Worm (Caenorhabditis elegans) whole organism, young adult: ENCODE data around the gene C23H3.2.

Source experiments
- B0019.2 ChIP-seq: fragments of 200-800 bp; sonication (Bioruptor generic); conservative IDR thresholded peaks from 2 replicates; pipeline ENCODE4 v1.3.6; 2022; ENCODE audit warnings: missing genetic modification reagents, missing genetic modification characterization, missing compliant biosample characterization
- B0035.1 ChIP-seq: sonication (generic microtip); optimal IDR thresholded peaks from 2 replicates; lab custom pipeline; 2016; ENCODE audit warnings: missing genetic modification characterization, mild to moderate bottlenecking, missing compliant biosample characterization, missing genotype, missing genetic modification reagents
- B0336.3 ChIP-seq: fragments of 200-800 bp; sonication (Bioruptor generic); IDR thresholded peaks from 2 replicates; pipeline ENCODE4 v1.3.6; 2022; ENCODE audit warnings: missing genetic modification characterization, missing compliant biosample characterization
- F10E7.11 ChIP-seq: sonication (generic microtip); optimal IDR thresholded peaks from 2 replicates; lab custom pipeline; 2017; ENCODE audit warnings: mild to moderate bottlenecking, missing genetic modification characterization, moderate library complexity, missing compliant biosample characterization
- F22D6.2 ChIP-seq: sonication (generic microtip); optimal IDR thresholded peaks from 2 replicates; lab custom pipeline; 2016; ENCODE audit warnings: mild to moderate bottlenecking, missing genetic modification characterization, missing compliant biosample characterization
- F23B12.7 ChIP-seq: sonication (generic microtip); optimal IDR thresholded peaks from 2 replicates; lab custom pipeline; 2017; ENCODE audit warnings: missing genetic modification characterization, mild to moderate bottlenecking, missing compliant biosample characterization, antibody characterized with exemption, moderate library complexity; ENCODE audit not compliant: insufficient read depth
- F33H1.4 ChIP-seq: fragments of 200-800 bp; sonication (Bioruptor generic); IDR thresholded peaks from 2 replicates; pipeline ENCODE4 v1.3.6; 2022; ENCODE audit warnings: missing genetic modification reagents, missing genetic modification characterization, missing compliant biosample characterization
- F39B2.1 ChIP-seq: fragments of 200-800 bp; sonication (Bioruptor generic); IDR thresholded peaks from 2 replicates; pipeline ENCODE4 v1.3.6; 2022; ENCODE audit warnings: missing genetic modification reagents, missing genetic modification characterization, missing compliant biosample characterization
- F49E8.2 ChIP-seq: sonication (generic microtip); optimal IDR thresholded peaks from 3 replicates; lab custom pipeline; 2017; ENCODE audit warnings: missing genetic modification characterization, mild to moderate bottlenecking, missing compliant biosample characterization, antibody characterized with exemption, moderate library complexity; ENCODE audit not compliant: insufficient read depth
- F57A8.1 ChIP-seq: fragments of 200-800 bp; sonication (Bioruptor generic); optimal IDR thresholded peaks from 2 replicates; lab custom pipeline; 2018; ENCODE audit warnings: mild to moderate bottlenecking, missing genetic modification characterization, moderate library complexity, missing compliant biosample characterization
- K12H6.12 ChIP-seq: fragments of 200-800 bp; sonication (Bioruptor generic); optimal IDR thresholded peaks from 2 replicates; lab custom pipeline; 2018; ENCODE audit warnings: mild to moderate bottlenecking, missing genetic modification characterization, missing compliant biosample characterization
- Y53F4B.3 ChIP-seq: fragments of 200-800 bp; sonication (Bioruptor generic); IDR thresholded peaks from 2 replicates; pipeline ENCODE4 v1.3.6; 2022; ENCODE audit warnings: missing genetic modification reagents, missing genetic modification characterization, missing compliant biosample characterization
- Y53G8AR.9 ChIP-seq: fragments of 200-800 bp; sonication (Bioruptor generic); conservative IDR thresholded peaks from 2 replicates; pipeline ENCODE4 v1.3.6; 2022; ENCODE audit warnings: missing genetic modification reagents, missing genetic modification characterization, missing compliant biosample characterization
- Y56A3A.18 ChIP-seq: fragments of 200-800 bp; sonication (Bioruptor generic); IDR thresholded peaks from 2 replicates; pipeline ENCODE4 v1.3.6; 2022; ENCODE audit warnings: missing genetic modification reagents, missing genetic modification characterization, missing compliant biosample characterization
- Y67H2A.10 ChIP-seq: fragments of 200-800 bp; sonication (Bioruptor generic); conservative IDR thresholded peaks from 2 replicates; pipeline ENCODE4 v1.3.6; 2022; ENCODE audit warnings: missing genetic modification reagents, missing genetic modification characterization, missing compliant biosample characterization
- ZK185.1 ChIP-seq: sonication (generic microtip); optimal IDR thresholded peaks from 2 replicates; lab custom pipeline; 2016; ENCODE audit warnings: mild to moderate bottlenecking, missing genetic modification characterization, missing compliant biosample characterization; ENCODE audit not compliant: poor library complexity, severe bottlenecking
- ama-1 ChIP-seq, 3 experiments: fragments of 150-350 bp in 1 of 3; sonication (generic microtip) in 2 of 3; optimal IDR thresholded peaks; 2 replicates each; lab custom pipeline; 2014 to 2018; ENCODE audit warnings: missing biosample characterization in 2 of 3, missing genetic modification characterization in 2 of 3, missing genetic modification reagents in 2 of 3
- ceh-27 ChIP-seq: fragments of 200-800 bp; sonication (Bioruptor generic); optimal IDR thresholded peaks from 2 replicates; lab custom pipeline; 2018; ENCODE audit warnings: mild to moderate bottlenecking, missing genetic modification characterization, moderate library complexity, missing compliant biosample characterization
- chd-7 ChIP-seq: sonication (generic microtip); optimal IDR thresholded peaks from 2 replicates; lab custom pipeline; 2016; ENCODE audit warnings: mild to moderate bottlenecking, missing genetic modification characterization, moderate library complexity, missing compliant biosample characterization
- dox-1 ChIP-seq: fragments of 200-800 bp; sonication (Bioruptor generic); IDR thresholded peaks from 2 replicates; pipeline ENCODE4 v1.3.6; 2022; ENCODE audit warnings: missing genetic modification reagents, missing genetic modification characterization, missing compliant biosample characterization
- dpl-1 ChIP-seq: fragments of 150-350 bp; optimal IDR thresholded peaks from 2 replicates; lab custom pipeline; 2014; ENCODE audit warnings: missing biosample characterization, missing genetic modification reagents, missing genetic modification characterization
- egrh-3 ChIP-seq: fragments of 200-800 bp; sonication (Bioruptor generic); IDR thresholded peaks from 2 replicates; pipeline ENCODE4 v1.3.6; 2022; ENCODE audit warnings: missing genetic modification reagents, missing genetic modification characterization, missing compliant biosample characterization
- hlh-12 ChIP-seq: sonication (generic microtip); optimal IDR thresholded peaks from 2 replicates; lab custom pipeline; 2016; ENCODE audit warnings: missing genetic modification characterization, missing compliant biosample characterization
- let-607 ChIP-seq, 2 experiments: fragments of 200-800 bp in 1 of 2; sonication (Bioruptor generic) in 1 of 2; sonication (generic microtip) in 1 of 2; optimal IDR thresholded peaks; 2 replicates each; lab custom pipeline; 2016 to 2018; ENCODE audit warnings: mild to moderate bottlenecking in 2 of 2, missing compliant biosample characterization in 2 of 2, missing genetic modification characterization in 2 of 2, moderate library complexity in 2 of 2, missing genotype in 1 of 2
- lsl-1 ChIP-seq: fragments of 200-800 bp; sonication (Bioruptor generic); optimal IDR thresholded peaks from 2 replicates; lab custom pipeline; 2018; ENCODE audit warnings: mild to moderate bottlenecking, missing genetic modification characterization, moderate library complexity, missing compliant biosample characterization
- lsy-27 ChIP-seq: sonication (generic microtip); optimal IDR thresholded peaks from 2 replicates; lab custom pipeline; 2017; ENCODE audit warnings: missing genetic modification characterization, mild to moderate bottlenecking, missing compliant biosample characterization, antibody characterized with exemption, missing genotype, borderline replicate concordance; ENCODE audit not compliant: insufficient read depth
- madf-3 ChIP-seq: fragments of 200-800 bp; sonication (Bioruptor generic); IDR thresholded peaks from 2 replicates; pipeline ENCODE4 v1.3.6; 2022; ENCODE audit warnings: missing genetic modification reagents, missing genetic modification characterization, missing compliant biosample characterization
- madf-6 ChIP-seq: fragments of 200-800 bp; sonication (Bioruptor generic); IDR thresholded peaks from 2 replicates; pipeline ENCODE4 v1.3.6; 2022; ENCODE audit warnings: missing genetic modification reagents, missing genetic modification characterization, missing compliant biosample characterization
- mel-28 ChIP-seq: sonication (generic microtip); optimal IDR thresholded peaks from 2 replicates; lab custom pipeline; 2016; ENCODE audit warnings: borderline replicate concordance, mild to moderate bottlenecking, missing genetic modification characterization, missing compliant biosample characterization
- nhr-120 ChIP-seq: fragments of 200-800 bp; sonication (Bioruptor generic); IDR thresholded peaks from 2 replicates; pipeline ENCODE4 v1.3.6; 2022; ENCODE audit warnings: missing genetic modification characterization, missing compliant biosample characterization
- nhr-179 ChIP-seq: sonication (generic microtip); optimal IDR thresholded peaks from 2 replicates; lab custom pipeline; 2016; ENCODE audit warnings: mild to moderate bottlenecking, missing genetic modification characterization, missing compliant biosample characterization
- nhr-27 ChIP-seq: fragments of 200-800 bp; sonication (Bioruptor generic); optimal IDR thresholded peaks from 2 replicates; lab custom pipeline; 2018; ENCODE audit warnings: mild to moderate bottlenecking, missing genetic modification characterization, moderate library complexity, missing compliant biosample characterization
- nhr-90 ChIP-seq: sonication (generic microtip); optimal IDR thresholded peaks from 2 replicates; lab custom pipeline; 2016; ENCODE audit warnings: missing genotype, mild to moderate bottlenecking, missing genetic modification characterization, missing compliant biosample characterization
- rcor-1 ChIP-seq: fragments of 200-800 bp; sonication (Bioruptor generic); IDR thresholded peaks from 2 replicates; pipeline ENCODE4 v1.3.6; 2022; ENCODE audit warnings: missing genetic modification reagents, missing genetic modification characterization, missing compliant biosample characterization
- rpc-1 ChIP-seq, 2 experiments: fragments of 150-350 bp in 1 of 2; sonication (generic microtip) in 1 of 2; optimal IDR thresholded peaks; 2 replicates each; lab custom pipeline; 2014 to 2018; ENCODE audit warnings: missing biosample characterization in 1 of 2, missing genetic modification characterization in 1 of 2, missing genetic modification reagents in 1 of 2, missing genotype in 1 of 2
- snpc-1.3 ChIP-seq: sonication (generic microtip); optimal IDR thresholded peaks from 2 replicates; lab custom pipeline; 2017; ENCODE audit warnings: missing genetic modification characterization, mild to moderate bottlenecking, missing compliant biosample characterization, antibody characterized with exemption, moderate library complexity, missing genotype, missing genetic modification reagents; ENCODE audit not compliant: insufficient read depth
- somi-1 ChIP-seq: fragments of 200-800 bp; sonication (Bioruptor generic); optimal IDR thresholded peaks from 2 replicates; lab custom pipeline; 2018; ENCODE audit warnings: mild to moderate bottlenecking, missing genetic modification characterization, missing compliant biosample characterization
- tbx-9 ChIP-seq: sonication (generic microtip); optimal IDR thresholded peaks from 2 replicates; lab custom pipeline; 2016; ENCODE audit warnings: borderline replicate concordance, missing genetic modification characterization, inconsistent platforms, missing compliant biosample characterization
- zim-3 ChIP-seq: sonication (generic microtip); optimal IDR thresholded peaks from 2 replicates; lab custom pipeline; 2017; ENCODE audit warnings: mild to moderate bottlenecking, missing genetic modification characterization, moderate library complexity, missing compliant biosample characterization
- ztf-26 ChIP-seq: sonication (generic microtip); optimal IDR thresholded peaks from 2 replicates; lab custom pipeline; 2017; ENCODE audit warnings: missing genetic modification characterization, missing compliant biosample characterization

The C23H3.2 gene

DNA sequence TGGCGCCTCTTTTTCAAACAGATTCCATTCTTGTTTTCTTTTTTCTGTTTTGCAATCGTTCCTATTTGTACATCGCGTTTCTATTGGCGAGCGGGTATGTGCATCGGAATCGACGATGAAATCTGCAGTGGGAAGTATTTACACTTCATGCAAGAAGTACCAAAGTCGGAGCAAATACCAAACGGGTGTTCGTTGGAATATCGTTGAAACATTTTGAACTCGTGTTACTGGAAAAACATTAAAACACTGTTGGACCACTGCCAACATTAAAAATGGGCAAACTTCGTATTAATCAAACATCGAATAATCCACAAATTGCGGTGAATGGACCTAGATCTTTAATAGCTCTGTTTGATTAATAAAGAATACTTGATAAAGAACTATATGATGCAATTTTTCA, 18.1 kb downstream of the C23H3.2 start, which contains the start of gene C23H3.9:
Gene C23H3.9, minus strand, starts transcription at position 101 of the 400 bp plus-strand sequence.
- TF ChIP-seq B0035.1 (tag; lab: Kevin White, UChicago) (no peak), mel-28 (no peak), lsy-27 (tag; lab: Kevin White, UChicago) (no peak), B0336.3 (GFP tag; lab: Robert Waterston, UW) (no peak), hlh-12 (no peak), lsl-1 (no peak), egrh-3 (no peak), Y53F4B.3 (GFP tag; lab: Robert Waterston, UW) (no peak), madf-6 (GFP tag; lab: Robert Waterston, UW) (no peak), snpc-1.3 (no peak), F57A8.1 (GFP tag; lab: Kevin White, UChicago) (no peak), F49E8.2 (no peak), ZK185.1 (tag; lab: Kevin White, UChicago) (no peak)

DNA sequence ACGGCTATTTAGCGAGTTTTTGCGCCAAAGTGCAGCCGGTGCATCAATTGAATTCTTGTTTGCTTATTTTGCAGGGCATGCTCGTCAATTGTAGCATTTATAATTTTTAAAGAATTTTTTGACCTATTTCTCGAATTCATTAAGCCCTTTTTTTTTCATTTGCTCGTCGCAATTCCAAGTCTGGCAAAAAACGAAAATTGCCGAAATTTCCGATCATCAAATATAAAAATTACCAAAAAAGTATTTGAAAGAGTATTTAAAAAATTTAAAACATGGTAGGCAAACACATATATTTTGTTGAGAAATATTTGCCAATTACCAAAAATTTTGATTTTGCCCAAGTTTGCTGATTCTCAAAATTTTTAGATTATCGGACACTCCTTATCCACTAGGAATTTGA, 23.0 kb downstream of the C23H3.2 start, which contains the start of gene C50D2.6:
Gene C50D2.6, plus strand, starts transcription at position 301 of the 400 bp plus-strand sequence.
- no peak for TF ChIP-seq let-607 (tag; optimal IDR thresholded peaks at IDR 0.05; lab: Kevin White, UChicago)
- no peak for TF ChIP-seq zim-3
- TF ChIP-seq ztf-26 (tag; lab: Kevin White, UChicago): no peak
- TF ChIP-seq rcor-1: no peak
- TF ChIP-seq rpc-1 (optimal IDR thresholded peaks at IDR 0.05; lab: Kevin White, UChicago): no peak
- TF ChIP-seq rpc-1 (tag; optimal IDR thresholded peaks at IDR 0.05; lab: Kevin White, UChicago): no peak
- no peak for TF ChIP-seq nhr-27
- no peak for TF ChIP-seq somi-1 (GFP tag; lab: Kevin White, UChicago)
- TF ChIP-seq F49E8.2: no peak
- TF ChIP-seq Y56A3A.18 (GFP tag; lab: Robert Waterston, UW): no peak
- no peak for TF ChIP-seq B0019.2 (GFP tag; lab: Robert Waterston, UW)
- no peak for TF ChIP-seq dox-1
- no peak for TF ChIP-seq nhr-120 (GFP tag; lab: Robert Waterston, UW)
- TF ChIP-seq lsy-27 (tag; lab: Kevin White, UChicago): no peak
- no peak for TF ChIP-seq madf-3 (GFP tag; lab: Robert Waterston, UW)
- TF ChIP-seq Y67H2A.10 (GFP tag; lab: Robert Waterston, UW): no peak
- TF ChIP-seq, all 124 proteins: peak for 0

DNA sequence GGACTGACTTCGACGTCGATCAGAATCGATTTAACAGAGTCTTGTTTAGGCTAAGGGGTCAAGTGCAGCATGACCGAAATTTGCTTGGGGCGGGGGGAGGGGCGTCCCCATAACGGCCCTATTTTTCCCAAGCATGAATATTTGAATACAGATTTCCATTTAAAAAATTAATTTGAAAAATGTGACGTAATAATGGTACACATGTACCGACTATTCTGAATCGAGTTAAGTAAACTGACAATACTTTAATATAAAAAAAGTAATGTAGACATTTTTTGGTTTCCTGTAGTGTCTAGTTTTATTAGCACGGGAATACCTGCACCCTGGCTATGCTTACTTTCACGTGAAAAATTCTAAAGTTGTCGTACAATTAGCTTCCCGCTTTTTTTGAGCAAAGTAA, 25.7 kb downstream of the C23H3.2 start:
- TF ChIP-seq nhr-120 (GFP tag; lab: Robert Waterston, UW) (no peak), F33H1.4 (no peak), chd-7 (tag; lab: Kevin White, UChicago) (no peak), dpl-1 (GFP tag; lab: Kevin White, UChicago) (no peak), nhr-179 (tag; lab: Kevin White, UChicago) (no peak), tbx-9 (no peak), egrh-3 (no peak), ztf-26 (tag; lab: Kevin White, UChicago) (no peak), F22D6.2 (no peak), Y53F4B.3 (GFP tag; lab: Robert Waterston, UW) (no peak), K12H6.12 (tag; lab: Kevin White, UChicago) (no peak), ama-1 (optimal IDR thresholded peaks at IDR 0.05; lab: Kevin White, UChicago) (no peak), ama-1 (GFP tag; optimal IDR thresholded peaks at IDR 0.05; lab: Kevin White, UChicago) (no peak), Y53G8AR.9 (GFP tag; lab: Robert Waterston, UW) (no peak), F23B12.7 (tag; lab: Kevin White, UChicago) (no peak), nhr-90 (tag; lab: Kevin White, UChicago) (no peak), F10E7.11 (tag; lab: Kevin White, UChicago) (no peak), ceh-27 (GFP tag; lab: Kevin White, UChicago) (no peak), F39B2.1 (GFP tag; lab: Robert Waterston, UW) (no peak)
